Worm (Caenorhabditis elegans) whole organism, mixed stage, embryonic: Measurements from ENCODE around the gene R52.6.
"Not testable (repeated sequence)": the region's sequence is repeated elsewhere in the genome, so short reads cannot be mapped to it uniquely, and the experiment has no call there.

Experiments used
- M03D4.4 ChIP-seq: sonication (generic microtip); optimal IDR thresholded peaks from 2 replicates; lab custom pipeline; 2017; ENCODE audit warnings: mild to moderate bottlenecking, missing genetic modification characterization, missing compliant biosample characterization
- bed-3 ChIP-seq: fragments of 200-800 bp; sonication (Bioruptor generic); optimal IDR thresholded peaks from 3 replicates; lab custom pipeline; 2018; ENCODE audit warnings: mild to moderate bottlenecking, missing genetic modification characterization, moderate library complexity, missing compliant biosample characterization
- blmp-1 ChIP-seq: fragments of 150-350 bp; optimal IDR thresholded peaks from 2 replicates; lab custom pipeline; 2014; ENCODE audit warnings: missing biosample characterization, missing genetic modification characterization
- ceh-43 ChIP-seq: fragments of 200-800 bp; sonication (Bioruptor generic); optimal IDR thresholded peaks from 2 replicates; lab custom pipeline; 2018; ENCODE audit warnings: mild to moderate bottlenecking, missing genetic modification characterization, moderate library complexity, missing compliant biosample characterization
- ceh-83 ChIP-seq: fragments of 200-800 bp; sonication (Bioruptor generic); optimal IDR thresholded peaks from 2 replicates; lab custom pipeline; 2018; ENCODE audit warnings: mild to moderate bottlenecking, missing genetic modification characterization, missing compliant biosample characterization
- drap-1 ChIP-seq: fragments of 200-800 bp; sonication (Bioruptor generic); optimal IDR thresholded peaks from 3 replicates; lab custom pipeline; 2018; ENCODE audit warnings: mild to moderate bottlenecking, missing genetic modification characterization, missing compliant biosample characterization
- elt-1 ChIP-seq: sonication (generic microtip); optimal IDR thresholded peaks from 2 replicates; lab custom pipeline; 2017; ENCODE audit warnings: missing genetic modification characterization, mild to moderate bottlenecking, missing compliant biosample characterization, antibody characterized with exemption, moderate library complexity, borderline replicate concordance; ENCODE audit not compliant: insufficient read depth
- elt-3 ChIP-seq: fragments of 150-350 bp; optimal IDR thresholded peaks from 2 replicates; lab custom pipeline; 2014; ENCODE audit warnings: missing biosample characterization, missing genetic modification characterization
- flh-1 ChIP-seq: fragments of 200-800 bp; sonication (Bioruptor generic); optimal IDR thresholded peaks from 2 replicates; lab custom pipeline; 2018; ENCODE audit warnings: mild to moderate bottlenecking, missing genetic modification characterization, moderate library complexity, missing compliant biosample characterization
- ham-2 ChIP-seq: fragments of 200-800 bp; sonication (Bioruptor generic); optimal IDR thresholded peaks from 2 replicates; lab custom pipeline; 2018; ENCODE audit warnings: mild to moderate bottlenecking, missing genetic modification characterization, missing compliant biosample characterization
- hlh-1 ChIP-seq: fragments of 150-350 bp; optimal IDR thresholded peaks from 2 replicates; lab custom pipeline; 2014; ENCODE audit warnings: missing biosample characterization, missing genetic modification reagents, missing genetic modification characterization
- lin-13 ChIP-seq: fragments of 150-350 bp; optimal IDR thresholded peaks from 2 replicates; lab custom pipeline; 2014; ENCODE audit warnings: missing biosample characterization, missing genetic modification characterization
- lin-32 ChIP-seq: fragments of 200-800 bp; sonication (Bioruptor generic); optimal IDR thresholded peaks from 2 replicates; lab custom pipeline; 2018; ENCODE audit warnings: mild to moderate bottlenecking, missing genetic modification characterization, missing compliant biosample characterization
- lsy-2 ChIP-seq: fragments of 150-350 bp; optimal IDR thresholded peaks from 2 replicates; lab custom pipeline; 2014; ENCODE audit warnings: missing biosample characterization, missing genetic modification characterization
- mab-5 ChIP-seq: fragments of 150-350 bp; optimal IDR thresholded peaks from 2 replicates; lab custom pipeline; 2014; ENCODE audit warnings: missing biosample characterization, missing genetic modification characterization
- nhr-2 ChIP-seq: fragments of 150-350 bp; optimal IDR thresholded peaks from 2 replicates; lab custom pipeline; 2014; ENCODE audit warnings: missing biosample characterization, missing genetic modification characterization
- nhr-237 ChIP-seq: fragments of 150-350 bp; optimal IDR thresholded peaks from 2 replicates; lab custom pipeline; 2014; ENCODE audit warnings: missing biosample characterization, missing genetic modification characterization
- nhr-28 ChIP-seq: fragments of 150-350 bp; optimal IDR thresholded peaks from 2 replicates; lab custom pipeline; 2014; ENCODE audit warnings: missing biosample characterization, missing genetic modification characterization
- nhr-76 ChIP-seq: sonication (generic microtip); optimal IDR thresholded peaks from 2 replicates; lab custom pipeline; 2017; ENCODE audit warnings: missing biosample characterization, missing genetic modification characterization
- pha-4 ChIP-seq: fragments of 150-350 bp; optimal IDR thresholded peaks from 2 replicates; lab custom pipeline; 2018; ENCODE audit warnings: missing biosample characterization, missing genetic modification reagents, missing genetic modification characterization
- sem-2 ChIP-seq: fragments of 200-800 bp; sonication (Bioruptor generic); optimal IDR thresholded peaks from 2 replicates; lab custom pipeline; 2018; ENCODE audit warnings: mild to moderate bottlenecking, missing genetic modification characterization, missing compliant biosample characterization
- snpc-4 ChIP-seq: fragments of 150-350 bp; optimal IDR thresholded peaks from 2 replicates; lab custom pipeline; 2014; ENCODE audit warnings: missing biosample characterization, missing genetic modification characterization
- tbx-8 ChIP-seq: fragments of 200-800 bp; sonication (Bioruptor generic); optimal IDR thresholded peaks from 2 replicates; lab custom pipeline; 2018; ENCODE audit warnings: mild to moderate bottlenecking, missing genetic modification characterization, moderate library complexity, missing compliant biosample characterization
- unc-39 ChIP-seq: fragments of 150-350 bp; optimal IDR thresholded peaks from 2 replicates; lab custom pipeline; 2014; ENCODE audit warnings: missing biosample characterization, missing genetic modification characterization
- unc-62 ChIP-seq: fragments of 150-350 bp; optimal IDR thresholded peaks from 2 replicates; lab custom pipeline; 2014; ENCODE audit warnings: missing biosample characterization, missing genetic modification reagents, missing genetic modification characterization
- zip-8 ChIP-seq: fragments of 150-350 bp; optimal IDR thresholded peaks from 2 replicates; lab custom pipeline; 2014; ENCODE audit warnings: missing biosample characterization, missing genetic modification characterization
- ztf-11 ChIP-seq: fragments of 150-350 bp; optimal IDR thresholded peaks from 2 replicates; lab custom pipeline; 2014; ENCODE audit warnings: missing biosample characterization, missing genetic modification characterization

R52.6 gene

DNA sequence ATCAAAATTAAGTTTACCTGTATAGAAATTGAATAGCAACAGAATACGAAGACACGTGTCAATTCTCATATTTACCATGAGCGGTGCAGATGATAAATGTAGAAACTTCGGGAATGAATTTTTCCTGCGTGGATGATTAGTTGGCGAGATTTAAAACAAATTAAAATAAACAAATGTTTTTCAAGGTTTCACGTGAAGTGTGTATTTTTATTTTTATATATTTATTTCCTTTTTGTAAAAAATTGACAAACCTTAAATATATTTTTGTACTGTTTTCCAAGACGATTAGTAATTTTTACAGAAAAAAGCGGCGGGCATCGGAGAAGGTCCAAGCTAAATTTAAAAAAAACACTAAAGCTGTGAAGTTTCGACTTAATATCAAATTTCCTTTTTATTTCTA, 37.3 kb downstream of the R52.6 start, which contains the start of gene F07E5.8:
TSS of gene F07E5.8 (minus strand) at position 101 of the 400 bp plus-strand sequence.
- TF ChIP-seq tbx-8 (GFP tag; lab: Kevin White, UChicago) (no peak), elt-1 (no peak), hlh-1 (tag; lab: Kevin White, UChicago) (no peak), pha-4 (tag; lab: Kevin White, UChicago) (no peak), snpc-4 (tag; lab: Kevin White, UChicago) (no peak), nhr-237 (tag; lab: Kevin White, UChicago) (no peak), sem-2 (GFP tag; lab: Kevin White, UChicago) (no peak), drap-1 (GFP tag; lab: Kevin White, UChicago) (no peak)

DNA sequence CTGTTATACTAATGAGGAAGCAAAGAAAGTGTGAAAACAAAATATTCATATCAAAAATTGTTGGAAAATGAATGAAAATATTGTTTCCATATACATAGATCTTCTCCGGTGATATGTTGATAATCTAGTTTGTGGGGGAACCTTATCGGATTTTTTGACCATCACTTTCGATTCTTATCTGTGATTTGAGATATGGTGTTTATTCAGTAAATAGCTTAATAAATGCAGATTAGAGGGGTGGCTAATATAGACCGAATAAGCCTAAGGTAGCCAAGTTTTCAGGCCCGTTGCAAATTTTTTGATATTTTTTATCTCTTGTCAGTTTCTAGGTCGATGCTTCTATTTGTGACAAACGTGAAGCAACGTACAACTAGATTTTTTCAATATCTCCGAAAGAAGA, 41.4 kb downstream of the R52.6 start, which contains the start of gene F07E5.7:
TSS of gene F07E5.7 (minus strand) at position 101 of the 400 bp plus-strand sequence.
- TF ChIP-seq elt-3 (no peak), zip-8 (tag; lab: Kevin White, UChicago) (no peak), lin-32 (no peak), drap-1 (GFP tag; lab: Kevin White, UChicago) (no peak), bed-3 (GFP tag; lab: Kevin White, UChicago) (no peak)

DNA sequence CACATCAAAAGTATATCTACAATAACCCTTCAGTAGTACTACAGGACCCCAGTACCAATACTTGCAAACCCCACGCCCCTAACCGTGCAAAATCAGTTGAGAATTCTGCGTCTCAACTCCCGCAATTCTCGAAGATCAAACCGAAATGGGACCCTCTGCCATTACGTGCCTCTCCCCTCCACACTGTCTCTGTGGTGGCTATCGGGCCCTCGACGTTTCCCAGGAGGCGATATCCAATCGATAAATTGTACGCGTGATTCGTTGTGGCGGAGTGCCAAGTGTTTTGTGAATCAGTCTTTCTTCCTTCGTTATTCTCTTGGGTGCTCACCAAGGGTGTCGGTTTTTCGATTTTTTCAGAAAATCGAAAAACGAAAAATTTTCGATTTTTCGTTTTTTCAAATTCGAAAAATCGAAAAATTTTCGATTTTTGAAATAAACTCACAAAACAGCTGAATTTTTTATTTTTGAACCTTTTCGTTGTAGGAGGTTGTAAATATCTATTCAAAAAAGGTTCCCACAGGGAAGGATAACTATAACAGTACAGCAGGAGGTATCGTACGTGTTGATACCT, 45.3 kb downstream of the R52.6 start, which contains the start of gene F07E5.12:
TSS of gene F07E5.12 (plus strand) at position 521 of the 571 bp plus-strand sequence.
- TF ChIP-seq flh-1; elt-1; nhr-28 (tag; lab: Kevin White, UChicago): not testable (repeated sequence)

DNA sequence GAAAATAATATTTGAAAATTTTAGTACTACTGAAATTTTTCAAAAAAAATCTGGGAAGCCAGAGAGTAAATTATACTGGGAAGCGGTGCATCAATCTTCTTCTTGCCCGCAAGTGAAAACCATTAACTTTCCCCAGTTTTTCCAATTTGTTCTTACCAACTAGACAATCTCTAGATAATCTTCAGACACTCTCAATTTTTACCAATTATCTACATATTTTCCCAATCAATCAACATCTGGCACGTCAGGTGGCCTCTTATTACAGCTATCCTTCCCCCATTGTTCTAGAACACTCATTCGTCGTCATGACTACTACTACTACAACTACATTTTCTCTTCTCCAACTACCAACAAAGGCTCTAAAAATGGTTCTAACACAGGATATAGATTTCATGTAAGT, 48.4 kb downstream of the R52.6 start, which contains the start of gene fbxb-6:
TSS of gene fbxb-6 (plus strand) at position 301 of the 400 bp plus-strand sequence.
- no peak for TF ChIP-seq elt-3
- TF ChIP-seq hlh-1 (tag; lab: Kevin White, UChicago): no peak
- TF ChIP-seq pha-4 (tag; lab: Kevin White, UChicago): no peak
- no peak for TF ChIP-seq zip-8 (tag; lab: Kevin White, UChicago)
- no peak for TF ChIP-seq lsy-2 (tag; lab: Kevin White, UChicago)
- no peak for TF ChIP-seq ztf-11 (tag; lab: Kevin White, UChicago)
- no peak for TF ChIP-seq drap-1 (GFP tag; lab: Kevin White, UChicago)
- no peak for TF ChIP-seq snpc-4 (tag; lab: Kevin White, UChicago)
- TF ChIP-seq nhr-2: no peak
- no peak for TF ChIP-seq ceh-83 (GFP tag; lab: Kevin White, UChicago)
- TF ChIP-seq blmp-1: no peak
- TF ChIP-seq nhr-28 (tag; lab: Kevin White, UChicago): no peak
- no peak for TF ChIP-seq unc-62 (GFP tag; lab: Kevin White, UChicago)

DNA sequence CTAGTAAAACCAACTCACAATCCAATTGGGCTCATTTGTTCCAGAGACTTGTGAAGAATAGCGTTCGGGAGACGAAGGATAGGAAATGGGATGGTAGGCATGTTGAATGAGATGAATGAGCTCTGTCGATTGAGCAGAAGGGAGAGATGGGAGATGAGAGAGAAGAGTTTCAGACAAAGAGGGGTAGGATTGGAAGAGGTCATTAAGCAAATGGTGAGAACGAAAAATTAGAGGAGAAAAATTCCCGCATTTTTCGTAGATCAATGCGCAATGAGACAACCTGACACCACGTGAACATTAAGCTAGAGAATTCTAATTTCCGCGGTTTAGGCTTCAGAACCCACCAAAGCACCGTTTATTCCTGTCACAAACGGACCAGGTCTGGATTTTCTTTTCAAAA, 48.9 kb downstream of the R52.6 start, which contains the start of gene F07E5.13:
TSS of gene F07E5.13 (minus strand) at position 101 of the 400 bp plus-strand sequence.
- no peak for TF ChIP-seq unc-39
- TF ChIP-seq mab-5 (tag; lab: Kevin White, UChicago): no peak
- TF ChIP-seq tbx-8 (GFP tag; lab: Kevin White, UChicago): no peak
- no peak for TF ChIP-seq nhr-76 (tag; lab: Kevin White, UChicago)
- TF ChIP-seq hlh-1 (tag; lab: Kevin White, UChicago): no peak
- TF ChIP-seq elt-3: no peak
- no peak for TF ChIP-seq lin-13
- no peak for TF ChIP-seq M03D4.4 (tag; lab: Kevin White, UChicago)
- TF ChIP-seq ham-2 (GFP tag; lab: Kevin White, UChicago): no peak
- no peak for TF ChIP-seq drap-1 (GFP tag; lab: Kevin White, UChicago)
- no peak for TF ChIP-seq nhr-237 (tag; lab: Kevin White, UChicago)
- no peak for TF ChIP-seq lin-32
- no peak for TF ChIP-seq bed-3 (GFP tag; lab: Kevin White, UChicago)
- TF ChIP-seq ceh-43 (GFP tag; lab: Kevin White, UChicago): no peak
- TF ChIP-seq, all 35 proteins: peak for 0
